Worm (Caenorhabditis elegans): ENCODE measurements around the gene T22F3.12.

DNA sequence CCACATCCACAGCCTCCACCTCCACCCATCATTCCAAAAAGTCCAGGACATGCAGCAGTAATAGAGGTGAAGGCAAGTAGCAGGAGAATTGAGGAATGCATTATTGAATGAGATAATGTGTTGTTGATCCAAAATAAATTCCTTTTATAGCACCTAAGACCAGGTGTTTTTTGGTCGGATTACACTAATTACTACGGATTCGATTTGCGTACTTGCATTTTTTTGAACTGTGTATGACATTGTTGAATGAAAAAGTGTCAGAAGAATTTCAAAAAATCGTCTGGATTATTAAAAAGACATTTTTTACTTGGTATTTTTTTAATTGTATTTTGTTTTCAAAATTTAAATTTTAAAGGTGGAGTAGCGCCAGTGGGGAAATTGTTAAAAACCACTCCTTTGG, 40.2 kb downstream of the T22F3.12 start, which contains the start of gene grl-28:
- TF ChIP-seq R02D3.7 (tag; optimal IDR thresholded peaks at IDR 0.05) (no peak), lin-11 (tag; optimal IDR thresholded peaks at IDR 0.05) (no peak), unc-39 (tag; optimal IDR thresholded peaks at IDR 0.05) (no peak), mab-5 (tag; optimal IDR thresholded peaks at IDR 0.05) (no peak), lin-13 (GFP tag; optimal IDR thresholded peaks at IDR 0.05) (no peak), ztf-1 (GFP tag; conservative IDR thresholded peaks at IDR 0.05) (no peak), ztf-11 (tag; optimal IDR thresholded peaks at IDR 0.05) (no peak), elt-1 (tag; optimal IDR thresholded peaks at IDR 0.05) (no peak), mdl-1 (tag; optimal IDR thresholded peaks at IDR 0.05) (no peak), snpc-4 (tag; optimal IDR thresholded peaks at IDR 0.05) (no peak), ama-1 (optimal IDR thresholded peaks at IDR 0.05) (no peak), ceh-82 (tag; optimal IDR thresholded peaks at IDR 0.05) (no peak), nhr-12 (tag; optimal IDR thresholded peaks at IDR 0.05) (no peak)
